Worm (Caenorhabditis elegans) whole organism, late embryonic: ENCODE data around the gene pho-9.

Experiments used
- C38D4.7 ChIP-seq: fragments of 200-800 bp; sonication (Bioruptor generic); optimal IDR thresholded peaks from 2 replicates; lab custom pipeline; 2018; ENCODE audit warnings: mild to moderate bottlenecking, missing genetic modification characterization, moderate library complexity, missing compliant biosample characterization
- F13H6.1 ChIP-seq: sonication (generic microtip); optimal IDR thresholded peaks from 2 replicates; lab custom pipeline; 2016; ENCODE audit warnings: missing genetic modification characterization, missing compliant biosample characterization
- K02D7.2 ChIP-seq: sonication (generic microtip); optimal IDR thresholded peaks from 2 replicates; lab custom pipeline; 2017; ENCODE audit warnings: mild to moderate bottlenecking, missing genetic modification characterization, missing compliant biosample characterization
- T23F11.4 ChIP-seq: fragments of 200-800 bp; sonication (Bioruptor generic); optimal IDR thresholded peaks from 2 replicates; lab custom pipeline; 2018; ENCODE audit warnings: mild to moderate bottlenecking, missing genetic modification characterization, missing compliant biosample characterization
- Y22D7AL.16 ChIP-seq: sonication (generic microtip); optimal IDR thresholded peaks from 2 replicates; lab custom pipeline; 2016; ENCODE audit warnings: missing genetic modification characterization, missing compliant biosample characterization
- ahr-1 ChIP-seq: sonication (generic microtip); optimal IDR thresholded peaks from 2 replicates; lab custom pipeline; 2016; ENCODE audit warnings: missing genetic modification characterization, missing compliant biosample characterization
- ama-1 ChIP-seq: fragments of 150-350 bp; optimal IDR thresholded peaks from 2 replicates; lab custom pipeline; 2014
- ceh-14 ChIP-seq: sonication (generic microtip); optimal IDR thresholded peaks from 2 replicates; lab custom pipeline; 2016; ENCODE audit warnings: missing genotype, missing genetic modification characterization, missing compliant biosample characterization
- ceh-19 ChIP-seq: fragments of 200-800 bp; sonication (Bioruptor generic); optimal IDR thresholded peaks from 2 replicates; lab custom pipeline; 2018; ENCODE audit warnings: mild to moderate bottlenecking, missing genetic modification characterization, missing compliant biosample characterization
- ceh-2 ChIP-seq: sonication (generic microtip); optimal IDR thresholded peaks from 2 replicates; lab custom pipeline; 2016; ENCODE audit warnings: missing genotype, missing genetic modification characterization, missing compliant biosample characterization
- ceh-22 ChIP-seq: sonication (generic microtip); optimal IDR thresholded peaks from 2 replicates; lab custom pipeline; 2017; ENCODE audit warnings: missing biosample characterization, missing genetic modification characterization
- ceh-24 ChIP-seq: sonication (generic microtip); optimal IDR thresholded peaks from 2 replicates; lab custom pipeline; 2016; ENCODE audit warnings: mild to moderate bottlenecking, missing genetic modification characterization, missing compliant biosample characterization
- ceh-30 ChIP-seq: fragments of 150-350 bp; optimal IDR thresholded peaks from 2 replicates; lab custom pipeline; 2014; ENCODE audit warnings: missing biosample characterization, missing genetic modification characterization
- ceh-31 ChIP-seq: sonication (generic microtip); optimal IDR thresholded peaks from 2 replicates; lab custom pipeline; 2016; ENCODE audit warnings: missing genetic modification characterization, missing compliant biosample characterization
- ceh-6 ChIP-seq: fragments of 200-800 bp; sonication (Bioruptor generic); optimal IDR thresholded peaks from 2 replicates; lab custom pipeline; 2018; ENCODE audit warnings: mild to moderate bottlenecking, missing genetic modification characterization, missing compliant biosample characterization
- che-1 ChIP-seq: sonication (generic microtip); optimal IDR thresholded peaks from 2 replicates; lab custom pipeline; 2016; ENCODE audit warnings: mild to moderate bottlenecking, missing genetic modification characterization, missing compliant biosample characterization
- dve-1 ChIP-seq: sonication (generic microtip); optimal IDR thresholded peaks from 2 replicates; lab custom pipeline; 2017; ENCODE audit warnings: antibody characterized with exemption, mild to moderate bottlenecking, missing genetic modification characterization, missing compliant biosample characterization
- ets-4 ChIP-seq: sonication (generic microtip); optimal IDR thresholded peaks from 2 replicates; lab custom pipeline; 2016; ENCODE audit warnings: missing genetic modification characterization, missing compliant biosample characterization
- eyg-1 ChIP-seq: sonication (generic microtip); optimal IDR thresholded peaks from 2 replicates; lab custom pipeline; 2016; ENCODE audit warnings: missing genotype, missing genetic modification characterization, missing compliant biosample characterization
- fax-1 ChIP-seq: sonication (generic microtip); optimal IDR thresholded peaks from 2 replicates; lab custom pipeline; 2016; ENCODE audit warnings: missing genotype, missing genetic modification characterization, missing compliant biosample characterization
- fkh-10 ChIP-seq: fragments of 150-350 bp; optimal IDR thresholded peaks from 2 replicates; lab custom pipeline; 2014; ENCODE audit warnings: missing biosample characterization, missing genetic modification reagents, missing genetic modification characterization
- gmeb-2 ChIP-seq: sonication (generic microtip); optimal IDR thresholded peaks from 2 replicates; lab custom pipeline; 2016; ENCODE audit warnings: missing genetic modification characterization, inconsistent platforms, missing compliant biosample characterization
- hlh-15 ChIP-seq: sonication (generic microtip); optimal IDR thresholded peaks from 2 replicates; lab custom pipeline; 2016; ENCODE audit warnings: missing genetic modification characterization, missing compliant biosample characterization
- hlh-30 ChIP-seq: sonication (generic microtip); optimal IDR thresholded peaks from 2 replicates; lab custom pipeline; 2017; ENCODE audit warnings: antibody characterized with exemption, missing genetic modification characterization, missing compliant biosample characterization; ENCODE audit not compliant: insufficient read depth
- hlh-6 ChIP-seq: sonication (generic microtip); optimal IDR thresholded peaks from 2 replicates; lab custom pipeline; 2016; ENCODE audit warnings: missing genotype, missing genetic modification characterization, missing compliant biosample characterization
- hlh-8 ChIP-seq: sonication (generic microtip); optimal IDR thresholded peaks from 2 replicates; lab custom pipeline; 2016; ENCODE audit warnings: missing genotype, missing genetic modification characterization, missing compliant biosample characterization
- lin-11 ChIP-seq: fragments of 200-800 bp; sonication (Bioruptor generic); optimal IDR thresholded peaks from 2 replicates; lab custom pipeline; 2018; ENCODE audit warnings: mild to moderate bottlenecking, missing genetic modification characterization, missing compliant biosample characterization
- mec-3 ChIP-seq: sonication (generic microtip); optimal IDR thresholded peaks from 2 replicates; lab custom pipeline; 2016; ENCODE audit warnings: borderline replicate concordance, missing genetic modification characterization, missing compliant biosample characterization
- nhr-11 ChIP-seq: fragments of 150-350 bp; optimal IDR thresholded peaks from 2 replicates; lab custom pipeline; 2014; ENCODE audit warnings: missing biosample characterization, missing genetic modification characterization
- pag-3 ChIP-seq: sonication (generic microtip); optimal IDR thresholded peaks from 2 replicates; lab custom pipeline; 2016; ENCODE audit warnings: missing compliant biosample characterization, missing genetic modification characterization, borderline replicate concordance
- pax-1 ChIP-seq: fragments of 150-350 bp; optimal IDR thresholded peaks from 2 replicates; lab custom pipeline; 2014; ENCODE audit warnings: missing biosample characterization, missing genetic modification characterization
- pros-1 ChIP-seq: fragments of 150-350 bp; optimal IDR thresholded peaks from 2 replicates; lab custom pipeline; 2014; ENCODE audit warnings: missing biosample characterization, missing genetic modification reagents, missing genetic modification characterization
- rnt-1 ChIP-seq: sonication (generic microtip); optimal IDR thresholded peaks from 2 replicates; lab custom pipeline; 2016; ENCODE audit warnings: missing genetic modification characterization, missing compliant biosample characterization
- sox-2 ChIP-seq: fragments of 200-800 bp; sonication (Bioruptor generic); IDR thresholded peaks from 2 replicates; pipeline ENCODE4 v1.3.6; 2022; ENCODE audit warnings: missing genetic modification reagents, missing genetic modification characterization, missing compliant biosample characterization
- sox-4 ChIP-seq: sonication (generic microtip); optimal IDR thresholded peaks from 2 replicates; lab custom pipeline; 2017; ENCODE audit warnings: mild to moderate bottlenecking, missing genetic modification characterization, inconsistent platforms, missing compliant biosample characterization
- syd-9 ChIP-seq: sonication (generic microtip); optimal IDR thresholded peaks from 2 replicates; lab custom pipeline; 2016; ENCODE audit warnings: mild to moderate bottlenecking, missing genetic modification characterization, moderate library complexity, missing compliant biosample characterization
- tbx-2 ChIP-seq: sonication (generic microtip); optimal IDR thresholded peaks from 2 replicates; lab custom pipeline; 2016; ENCODE audit warnings: missing genetic modification characterization, missing compliant biosample characterization
- tbx-7 ChIP-seq: sonication (generic microtip); optimal IDR thresholded peaks from 2 replicates; lab custom pipeline; 2016; ENCODE audit warnings: missing genotype, missing genetic modification characterization, missing compliant biosample characterization
- ttx-3 ChIP-seq: sonication (generic microtip); optimal IDR thresholded peaks from 2 replicates; lab custom pipeline; 2016; ENCODE audit warnings: missing genetic modification reagents, missing genetic modification characterization, missing compliant biosample characterization
- unc-3 ChIP-seq, 2 experiments: fragments of 200-800 bp in 1 of 2; sonication (Bioruptor generic) in 1 of 2; sonication (generic microtip) in 1 of 2; conservative IDR thresholded peaks in 1 of 2; optimal IDR thresholded peaks in 1 of 2; 2 replicates each; pipeline versions ENCODE4 v1.3.6 to Lab custom; 2016 to 2022; ENCODE audit warnings: missing compliant biosample characterization in 2 of 2, missing genetic modification characterization in 2 of 2, missing genetic modification reagents in 1 of 2
- unc-55 ChIP-seq: sonication (generic microtip); optimal IDR thresholded peaks from 2 replicates; lab custom pipeline; 2017; ENCODE audit warnings: missing biosample characterization, missing genetic modification reagents, missing genetic modification characterization
- ztf-16 ChIP-seq: sonication (generic microtip); optimal IDR thresholded peaks from 2 replicates; lab custom pipeline; 2017; ENCODE audit warnings: missing genetic modification characterization, missing compliant biosample characterization

Gene pho-9

ce11 chrIII:2785840-2786239 lies 25.2 kb upstream of the pho-9 start, which contains the start of gene Y71H2AM.20 (continued):
- TF ChIP-seq hlh-15 (tag; lab: Kevin White, UChicago), result no peak
- peak; percentile 81 for TF ChIP-seq ceh-14
- TF ChIP-seq rnt-1 (tag; lab: Kevin White, UChicago), result peak; percentile 90
- TF ChIP-seq tbx-2, result peak; percentile 88
- TF ChIP-seq sox-4 (tag; lab: Kevin White, UChicago), result no peak
- TF ChIP-seq C38D4.7 (GFP tag; lab: Kevin White, UChicago), result no peak
- TF ChIP-seq dve-1 (tag; lab: Kevin White, UChicago), result peak; percentile 69
- peak; percentile 62 for TF ChIP-seq syd-9 (tag; lab: Kevin White, UChicago)
- TF ChIP-seq eyg-1 (tag; lab: Kevin White, UChicago), result no peak
- TF ChIP-seq T23F11.4 (GFP tag; lab: Kevin White, UChicago), result no peak
- no peak for TF ChIP-seq nhr-11 (tag; lab: Kevin White, UChicago)
- no peak for TF ChIP-seq hlh-8
- no peak for TF ChIP-seq lin-11 (tag; lab: Kevin White, UChicago)
- no peak for TF ChIP-seq ama-1 (lab: Kevin White, UChicago)
- TF ChIP-seq ceh-31 (tag; lab: Kevin White, UChicago), result peak; percentile 91
- TF ChIP-seq hlh-6 (tag; lab: Kevin White, UChicago), result no peak
- TF ChIP-seq che-1 (tag; lab: Kevin White, UChicago), result no peak
- TF ChIP-seq pag-3 (tag; lab: Kevin White, UChicago), result no peak
- peak; percentile 17 for TF ChIP-seq pros-1 (tag; lab: Kevin White, UChicago)
- peak; percentile 66 for TF ChIP-seq sox-2
- TF ChIP-seq ahr-1, result peak; percentile 8
- TF ChIP-seq ttx-3 (tag; lab: Kevin White, UChicago), result no peak
- peak; percentile 51 for TF ChIP-seq ceh-2
- peak; percentile 54 for TF ChIP-seq hlh-30 (tag; lab: Kevin White, UChicago)
- TF ChIP-seq Y22D7AL.16 (tag; lab: Kevin White, UChicago), result no peak
- TF ChIP-seq ceh-30 (tag; lab: Kevin White, UChicago), result peak; percentile 76
- TF ChIP-seq ceh-22 (tag; lab: Kevin White, UChicago), result no peak
- TF ChIP-seq tbx-7 (tag; lab: Kevin White, UChicago), result peak; percentile 40
- peak; percentile 17 for TF ChIP-seq fax-1
- no peak for TF ChIP-seq gmeb-2
- TF ChIP-seq ceh-19 (GFP tag; lab: Kevin White, UChicago), result no peak
- peak; percentile 76 for TF ChIP-seq fkh-10 (GFP tag; lab: Kevin White, UChicago)
- TF ChIP-seq ceh-6 (GFP tag; lab: Kevin White, UChicago), result peak; percentile 19
- TF ChIP-seq mec-3 (tag; lab: Kevin White, UChicago), result no peak
- TF ChIP-seq ceh-24 (tag; lab: Kevin White, UChicago), result no peak
- peak; percentile 13 for TF ChIP-seq F13H6.1 (tag; lab: Kevin White, UChicago)
- TF ChIP-seq unc-3 (GFP tag; conservative IDR thresholded peaks at IDR 0.05; lab: Robert Waterston, UW), result peak; percentile 39; the same call in 1 of the 2 replicates
- TF ChIP-seq unc-3 (tag; optimal IDR thresholded peaks at IDR 0.05; lab: Kevin White, UChicago), result peak; percentile 53
- peak; percentile 62 for TF ChIP-seq pax-1
- peak; percentile 50 for TF ChIP-seq unc-55 (GFP tag; lab: Kevin White, UChicago)
- TF ChIP-seq ets-4 (tag; lab: Kevin White, UChicago), result peak; percentile 79
- peak; percentile 75 for TF ChIP-seq ztf-16

ce11 chrIII:2781833-2782232 lies 21.2 kb upstream of the pho-9 start:
- TF ChIP-seq K02D7.2 (tag; lab: Kevin White, UChicago) (no peak), dve-1 (tag; lab: Kevin White, UChicago) (no peak)
